Worm (Caenorhabditis elegans) whole organism, L2 larva: ENCODE results near the gene clec-184.

Source experiments
- C34F6.9 ChIP-seq: fragments of 150-350 bp; optimal IDR thresholded peaks from 2 replicates; lab custom pipeline; 2014; ENCODE audit warnings: missing biosample characterization, missing genetic modification characterization
- R02D3.7 ChIP-seq: fragments of 150-350 bp; optimal IDR thresholded peaks from 2 replicates; lab custom pipeline; 2014; ENCODE audit warnings: missing biosample characterization, missing genetic modification characterization
- Y55F3AM.14 ChIP-seq: fragments of 200-800 bp; sonication (Bioruptor generic); optimal IDR thresholded peaks from 2 replicates; lab custom pipeline; 2018; ENCODE audit warnings: mild to moderate bottlenecking, missing genetic modification characterization, missing compliant biosample characterization
- blmp-1 ChIP-seq: sonication (generic microtip); optimal IDR thresholded peaks from 2 replicates; lab custom pipeline; 2017; ENCODE audit warnings: missing genetic modification characterization, mild to moderate bottlenecking, missing compliant biosample characterization, antibody characterized with exemption, moderate library complexity; ENCODE audit not compliant: insufficient read depth
- ceh-16 ChIP-seq: fragments of 150-350 bp; optimal IDR thresholded peaks from 2 replicates; lab custom pipeline; 2014; ENCODE audit warnings: missing biosample characterization, missing genetic modification characterization
- ceh-82 ChIP-seq: fragments of 150-350 bp; optimal IDR thresholded peaks from 2 replicates; lab custom pipeline; 2014; ENCODE audit warnings: missing biosample characterization, missing genetic modification characterization
- crh-2 ChIP-seq: sonication (generic microtip); optimal IDR thresholded peaks from 2 replicates; lab custom pipeline; 2017; ENCODE audit warnings: missing biosample characterization, missing genetic modification characterization
- dmd-4 ChIP-seq: sonication (generic microtip); optimal IDR thresholded peaks from 2 replicates; lab custom pipeline; 2017; ENCODE audit warnings: missing biosample characterization, missing genetic modification characterization
- elt-3 ChIP-seq: sonication (generic microtip); optimal IDR thresholded peaks from 2 replicates; lab custom pipeline; 2017; ENCODE audit warnings: missing biosample characterization, missing genetic modification characterization
- fos-1 ChIP-seq: fragments of 150-350 bp; optimal IDR thresholded peaks from 2 replicates; lab custom pipeline; 2014; ENCODE audit warnings: missing biosample characterization, missing genetic modification characterization
- gmeb-1 ChIP-seq: fragments of 150-350 bp; optimal IDR thresholded peaks from 2 replicates; lab custom pipeline; 2014; ENCODE audit warnings: missing biosample characterization, missing genetic modification characterization
- lin-11 ChIP-seq: fragments of 150-350 bp; sonication (generic microtip); optimal IDR thresholded peaks from 2 replicates; lab custom pipeline; 2014; ENCODE audit warnings: missing biosample characterization, missing genetic modification characterization, inconsistent platforms, mixed read lengths
- lin-39 ChIP-seq: fragments of 150-350 bp; optimal IDR thresholded peaks from 2 replicates; lab custom pipeline; 2014; ENCODE audit warnings: missing biosample characterization, missing genetic modification reagents, missing genetic modification characterization
- mab-5 ChIP-seq: fragments of 150-350 bp; optimal IDR thresholded peaks from 2 replicates; lab custom pipeline; 2014; ENCODE audit warnings: missing biosample characterization, missing genetic modification characterization
- mbf-1 ChIP-seq: sonication (generic microtip); optimal IDR thresholded peaks from 2 replicates; lab custom pipeline; 2017; ENCODE audit warnings: missing biosample characterization, missing genetic modification characterization
- mdl-1 ChIP-seq, 2 experiments: fragments of 150-350 bp in 1 of 2; sonication (generic microtip) in 1 of 2; optimal IDR thresholded peaks; 2 replicates each; lab custom pipeline; 2017; ENCODE audit warnings: missing biosample characterization in 2 of 2, missing genetic modification characterization in 2 of 2
- nhr-11 ChIP-seq: fragments of 150-350 bp; optimal IDR thresholded peaks from 2 replicates; lab custom pipeline; 2014; ENCODE audit warnings: missing biosample characterization, missing genetic modification characterization
- nhr-12 ChIP-seq: fragments of 150-350 bp; optimal IDR thresholded peaks from 2 replicates; lab custom pipeline; 2014; ENCODE audit warnings: missing biosample characterization, missing genetic modification characterization
- nhr-129 ChIP-seq: fragments of 150-350 bp; optimal IDR thresholded peaks from 2 replicates; lab custom pipeline; 2014; ENCODE audit warnings: missing biosample characterization, missing genetic modification characterization
- nhr-21 ChIP-seq: fragments of 150-350 bp; optimal IDR thresholded peaks from 2 replicates; lab custom pipeline; 2014; ENCODE audit warnings: missing biosample characterization, missing genetic modification characterization
- nhr-23 ChIP-seq: fragments of 150-350 bp; optimal IDR thresholded peaks from 2 replicates; lab custom pipeline; 2014; ENCODE audit warnings: missing biosample characterization, missing genetic modification reagents, missing genetic modification characterization
- nhr-237 ChIP-seq: fragments of 150-350 bp; optimal IDR thresholded peaks from 2 replicates; lab custom pipeline; 2014; ENCODE audit warnings: missing biosample characterization, missing genetic modification characterization
- nhr-25 ChIP-seq: fragments of 150-350 bp; sonication (generic microtip); optimal IDR thresholded peaks from 3 replicates; lab custom pipeline; 2014; ENCODE audit warnings: missing biosample characterization, missing genetic modification characterization
- nhr-77 ChIP-seq: fragments of 150-350 bp; optimal IDR thresholded peaks from 2 replicates; lab custom pipeline; 2014; ENCODE audit warnings: missing biosample characterization, missing genetic modification characterization
- peb-1 ChIP-seq: fragments of 150-350 bp; optimal IDR thresholded peaks from 2 replicates; lab custom pipeline; 2014; ENCODE audit warnings: missing biosample characterization, missing genetic modification characterization
- sem-4 ChIP-seq: fragments of 150-350 bp; optimal IDR thresholded peaks from 2 replicates; lab custom pipeline; 2014; ENCODE audit warnings: missing biosample characterization, missing genetic modification reagents, missing genetic modification characterization
- skn-1 ChIP-seq: sonication (generic microtip); optimal IDR thresholded peaks from 2 replicates; lab custom pipeline; 2017; ENCODE audit warnings: missing biosample characterization, missing genetic modification characterization
- sma-3 ChIP-seq: sonication (generic microtip); optimal IDR thresholded peaks from 2 replicates; lab custom pipeline; 2016; ENCODE audit warnings: missing genetic modification reagents, missing genetic modification characterization, missing compliant biosample characterization
- unc-55 ChIP-seq: fragments of 150-350 bp; sonication (generic microtip); optimal IDR thresholded peaks from 3 replicates; lab custom pipeline; 2014; ENCODE audit warnings: missing biosample characterization, missing genetic modification reagents, missing genetic modification characterization
- unc-62 ChIP-seq: fragments of 150-350 bp; optimal IDR thresholded peaks from 2 replicates; lab custom pipeline; 2014; ENCODE audit warnings: missing biosample characterization, missing genetic modification reagents, missing genetic modification characterization
- zag-1 ChIP-seq: fragments of 150-350 bp; optimal IDR thresholded peaks from 2 replicates; lab custom pipeline; 2014; ENCODE audit warnings: missing biosample characterization, missing genetic modification characterization
- ztf-1 ChIP-seq: fragments of 200-800 bp; sonication (Bioruptor generic); conservative IDR thresholded peaks from 2 replicates; pipeline ENCODE4 v1.3.6; 2022; ENCODE audit warnings: missing genetic modification characterization, missing compliant biosample characterization
- ztf-11 ChIP-seq: sonication (generic microtip); optimal IDR thresholded peaks from 2 replicates; lab custom pipeline; 2017; ENCODE audit warnings: missing biosample characterization, missing genetic modification characterization
- ztf-4 ChIP-seq: fragments of 150-350 bp; optimal IDR thresholded peaks from 2 replicates; lab custom pipeline; 2014; ENCODE audit warnings: missing biosample characterization, missing genetic modification characterization

clec-184 gene

ce11 chrIV:12427687-12428284 lies 4.7 kb upstream of the clec-184 start:
- TF ChIP-seq crh-2 (tag; lab: Kevin White, UChicago): no peak
- no peak for TF ChIP-seq mbf-1 (tag; lab: Kevin White, UChicago)
- TF ChIP-seq ceh-16: no peak
- TF ChIP-seq ztf-11 (tag; lab: Kevin White, UChicago): no peak
- TF ChIP-seq C34F6.9: no peak
- no peak for TF ChIP-seq mdl-1 (tag; optimal IDR thresholded peaks at IDR 0.05; lab: Kevin White, UChicago)
- no peak for TF ChIP-seq nhr-237
- TF ChIP-seq unc-62 (GFP tag; lab: Kevin White, UChicago): no peak
- TF ChIP-seq dmd-4 (tag; lab: Kevin White, UChicago): no peak
- no peak for TF ChIP-seq nhr-129 (tag; lab: Kevin White, UChicago)
- TF ChIP-seq skn-1 (tag; lab: Kevin White, UChicago): no peak
- TF ChIP-seq sem-4 (tag; lab: Kevin White, UChicago): no peak
- TF ChIP-seq ztf-1 (GFP tag; lab: Robert Waterston, UW): no peak
- no peak for TF ChIP-seq peb-1 (tag; lab: Kevin White, UChicago)
- no peak for TF ChIP-seq lin-11 (tag; lab: Kevin White, UChicago)
- TF ChIP-seq ceh-82 (tag; lab: Kevin White, UChicago): no peak
- TF ChIP-seq unc-55 (GFP tag; lab: Kevin White, UChicago): no peak
- no peak for TF ChIP-seq mab-5 (tag; lab: Kevin White, UChicago)
- TF ChIP-seq nhr-21: no peak

ce11 chrIV:12428467-12428866 lies 4.0 kb upstream of the clec-184 start, which contains the start of gene col-130:
Gene col-130 (minus strand): TSS chrIV:12428516.
- TF ChIP-seq zag-1 (tag; lab: Kevin White, UChicago) (no peak), ceh-82 (tag; lab: Kevin White, UChicago) (no peak), gmeb-1 (tag; lab: Kevin White, UChicago) (no peak), ztf-4 (no peak), nhr-23 (tag; lab: Kevin White, UChicago) (no peak), ceh-16 (no peak)

ce11 chrIV:12429504-12429903 lies 2.9 kb upstream of the clec-184 start:
- TF ChIP-seq blmp-1 (peak; percentile 81), nhr-23 (tag; lab: Kevin White, UChicago) (no peak), nhr-25 (tag; lab: Kevin White, UChicago) (peak; percentile 66)
- TF ChIP-seq, all 48 proteins: peak for 2

DNA sequence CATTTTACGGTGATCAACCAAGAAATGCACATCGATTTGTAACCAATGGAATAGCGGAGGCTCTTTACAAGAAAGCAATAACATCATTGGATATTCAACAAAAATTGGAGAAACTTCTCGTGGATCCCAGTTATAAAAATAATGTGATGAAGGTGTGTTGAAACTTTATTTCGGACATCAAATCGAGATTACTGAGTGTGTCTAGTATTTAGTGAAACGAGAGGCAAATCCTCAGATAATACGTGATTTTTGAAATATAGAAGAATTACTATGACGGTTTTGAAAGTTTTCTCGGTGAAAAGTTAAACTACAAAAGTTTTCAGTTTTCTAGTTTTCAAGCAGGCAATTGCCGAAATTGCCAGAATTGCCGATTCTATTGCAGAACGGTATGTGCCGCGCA lies 685 bp upstream of the clec-184 start:
- TF ChIP-seq nhr-11: no peak
- TF ChIP-seq nhr-12 (tag; lab: Kevin White, UChicago): no peak
- TF ChIP-seq Y55F3AM.14 (GFP tag; lab: Kevin White, UChicago): no peak
- TF ChIP-seq mab-5 (tag; lab: Kevin White, UChicago): no peak
- TF ChIP-seq elt-3 (tag; lab: Kevin White, UChicago): no peak
- TF ChIP-seq lin-39 (tag; lab: Kevin White, UChicago): no peak
- TF ChIP-seq mbf-1 (tag; lab: Kevin White, UChicago): no peak
- no peak for TF ChIP-seq nhr-21
- no peak for TF ChIP-seq nhr-237
- TF ChIP-seq nhr-25 (tag; lab: Kevin White, UChicago): no peak
- TF ChIP-seq C34F6.9: no peak
- TF ChIP-seq mdl-1 (tag; optimal IDR thresholded peaks at IDR 0.05; lab: Kevin White, UChicago): no peak

DNA sequence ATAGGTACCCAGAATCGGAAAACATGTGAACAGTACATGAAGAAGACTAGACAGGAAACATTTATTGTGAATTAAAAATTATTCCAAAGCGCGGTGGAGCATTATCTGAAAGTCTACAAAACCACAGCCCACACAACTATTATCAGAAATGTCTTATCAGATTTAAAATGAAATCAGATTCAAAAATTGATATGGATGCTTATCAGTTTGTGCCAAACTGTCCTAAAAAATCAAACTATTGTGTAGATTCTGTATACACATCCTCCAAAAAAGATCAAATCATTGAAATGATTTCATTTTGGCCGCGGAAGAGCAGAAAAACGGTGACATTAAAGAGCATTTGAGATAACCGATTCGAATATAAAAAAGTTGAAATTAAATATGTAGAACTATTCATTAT lies 3.0 kb downstream of the clec-184 start, which contains the start of gene irg-4:
irg-4 (plus strand) TSS at position 392 of the 400 bp plus-strand sequence.
- TF ChIP-seq fos-1 (peak; percentile 83), nhr-129 (tag; lab: Kevin White, UChicago) (no peak), R02D3.7 (no peak), nhr-237 (no peak), nhr-12 (tag; lab: Kevin White, UChicago) (no peak), sma-3 (GFP tag; lab: Kevin White, UChicago) (no peak), crh-2 (tag; lab: Kevin White, UChicago) (peak; percentile 36), nhr-77 (tag; lab: Kevin White, UChicago) (no peak)
